Worm (Caenorhabditis elegans) whole organism, late embryonic: ENCODE data around the gene srg-38.

Experiments used
- C38D4.7 ChIP-seq: fragments of 200-800 bp; sonication (Bioruptor generic); optimal IDR thresholded peaks from 2 replicates; lab custom pipeline; 2018; ENCODE audit warnings: mild to moderate bottlenecking, missing genetic modification characterization, moderate library complexity, missing compliant biosample characterization
- ama-1 ChIP-seq: fragments of 150-350 bp; optimal IDR thresholded peaks from 2 replicates; lab custom pipeline; 2014
- ceh-24 ChIP-seq: sonication (generic microtip); optimal IDR thresholded peaks from 2 replicates; lab custom pipeline; 2016; ENCODE audit warnings: mild to moderate bottlenecking, missing genetic modification characterization, missing compliant biosample characterization
- ceh-31 ChIP-seq: sonication (generic microtip); optimal IDR thresholded peaks from 2 replicates; lab custom pipeline; 2016; ENCODE audit warnings: missing genetic modification characterization, missing compliant biosample characterization
- elt-2 ChIP-seq: sonication (generic microtip); optimal IDR thresholded peaks from 2 replicates; lab custom pipeline; 2016; ENCODE audit warnings: missing genetic modification reagents, missing genetic modification characterization, missing compliant biosample characterization
- ets-4 ChIP-seq: sonication (generic microtip); optimal IDR thresholded peaks from 2 replicates; lab custom pipeline; 2016; ENCODE audit warnings: missing genetic modification characterization, missing compliant biosample characterization
- eyg-1 ChIP-seq: sonication (generic microtip); optimal IDR thresholded peaks from 2 replicates; lab custom pipeline; 2016; ENCODE audit warnings: missing genotype, missing genetic modification characterization, missing compliant biosample characterization
- fkh-10 ChIP-seq: fragments of 150-350 bp; optimal IDR thresholded peaks from 2 replicates; lab custom pipeline; 2014; ENCODE audit warnings: missing biosample characterization, missing genetic modification reagents, missing genetic modification characterization
- hlh-30 ChIP-seq: sonication (generic microtip); optimal IDR thresholded peaks from 2 replicates; lab custom pipeline; 2017; ENCODE audit warnings: antibody characterized with exemption, missing genetic modification characterization, missing compliant biosample characterization; ENCODE audit not compliant: insufficient read depth
- mec-3 ChIP-seq: sonication (generic microtip); optimal IDR thresholded peaks from 2 replicates; lab custom pipeline; 2016; ENCODE audit warnings: borderline replicate concordance, missing genetic modification characterization, missing compliant biosample characterization
- pha-4 ChIP-seq: fragments of 150-350 bp; optimal IDR thresholded peaks from 2 replicates; lab custom pipeline; 2018; ENCODE audit warnings: missing biosample characterization, missing genetic modification reagents, missing genetic modification characterization
- pqm-1 ChIP-seq: sonication (generic microtip); optimal IDR thresholded peaks from 2 replicates; lab custom pipeline; 2016; ENCODE audit warnings: missing genetic modification characterization, missing compliant biosample characterization
- sdc-2 ChIP-seq: sonication (generic microtip); optimal IDR thresholded peaks from 2 replicates; lab custom pipeline; 2016; ENCODE audit warnings: missing genotype, missing genetic modification characterization, missing compliant biosample characterization
- tbx-2 ChIP-seq: sonication (generic microtip); optimal IDR thresholded peaks from 2 replicates; lab custom pipeline; 2016; ENCODE audit warnings: missing genetic modification characterization, missing compliant biosample characterization

- TF ChIP-seq eyg-1, result no peak
- no peak for TF ChIP-seq ama-1
- no peak for TF ChIP-seq fkh-10 (GFP tag; lab: Kevin White, UChicago)
- TF ChIP-seq hlh-30 (tag; lab: Kevin White, UChicago), result no peak
- TF ChIP-seq sdc-2 (tag; lab: Kevin White, UChicago), result no peak
- TF ChIP-seq ceh-24 (tag; lab: Kevin White, UChicago), result no peak
- no peak for TF ChIP-seq C38D4.7 (GFP tag; lab: Kevin White, UChicago)
- TF ChIP-seq pha-4 (tag; lab: Kevin White, UChicago), result no peak
- TF ChIP-seq ets-4, result no peak
- no peak for TF ChIP-seq tbx-2 (tag; lab: Kevin White, UChicago)
- TF ChIP-seq ceh-31 (tag; lab: Kevin White, UChicago), result no peak
- no peak for TF ChIP-seq mec-3
- TF ChIP-seq pqm-1, result no peak
- no peak for TF ChIP-seq elt-2 (tag; lab: Kevin White, UChicago)
These were observed 40.7 kb upstream of the srg-38 start, which contains the start of gene clc-6 for ce11 chrV:11196109-11196508.
